Worm (Caenorhabditis elegans) whole organism, L4 larva: Measurements from ENCODE around the gene slc-25A18.1.

Experiments
- F10B5.3 ChIP-seq: sonication (generic microtip); optimal IDR thresholded peaks from 2 replicates; lab custom pipeline; 2016; ENCODE audit warnings: mild to moderate bottlenecking, missing genetic modification characterization, missing compliant biosample characterization
- fkh-10 ChIP-seq: fragments of 150-350 bp; optimal IDR thresholded peaks from 2 replicates; lab custom pipeline; 2014; ENCODE audit warnings: missing biosample characterization, missing genetic modification reagents, missing genetic modification characterization
- fos-1 ChIP-seq: fragments of 150-350 bp; optimal IDR thresholded peaks from 2 replicates; lab custom pipeline; 2014; ENCODE audit warnings: missing biosample characterization, missing genetic modification characterization
- lin-39 ChIP-seq: fragments of 150-350 bp; optimal IDR thresholded peaks from 2 replicates; lab custom pipeline; 2014; ENCODE audit warnings: missing biosample characterization, missing genetic modification reagents, missing genetic modification characterization
- madf-9 ChIP-seq: fragments of 200-800 bp; sonication (Bioruptor generic); conservative IDR thresholded peaks from 2 replicates; pipeline ENCODE4 v1.3.6; 2022; ENCODE audit warnings: missing genetic modification reagents, missing genetic modification characterization, missing compliant biosample characterization
- nhr-237 ChIP-seq: sonication (generic microtip); optimal IDR thresholded peaks from 2 replicates; lab custom pipeline; 2017; ENCODE audit warnings: missing biosample characterization, missing genetic modification characterization
- rbr-2 ChIP-seq: sonication (generic microtip); optimal IDR thresholded peaks from 2 replicates; lab custom pipeline; 2016; ENCODE audit warnings: missing genotype, missing genetic modification characterization, missing compliant biosample characterization
- skn-1 ChIP-seq: fragments of 150-350 bp; optimal IDR thresholded peaks from 2 replicates; lab custom pipeline; 2014; ENCODE audit warnings: missing biosample characterization, missing genetic modification characterization
- unc-130 ChIP-seq: sonication (generic microtip); optimal IDR thresholded peaks from 2 replicates; lab custom pipeline; 2016; ENCODE audit warnings: missing genetic modification reagents, missing genetic modification characterization, missing compliant biosample characterization
- zag-1 ChIP-seq: fragments of 150-350 bp; optimal IDR thresholded peaks from 2 replicates; lab custom pipeline; 2014; ENCODE audit warnings: missing biosample characterization, missing genetic modification characterization
- ztf-7 ChIP-seq: fragments of 150-350 bp; optimal IDR thresholded peaks from 2 replicates; lab custom pipeline; 2014; ENCODE audit warnings: missing biosample characterization, missing genetic modification characterization

DNA sequence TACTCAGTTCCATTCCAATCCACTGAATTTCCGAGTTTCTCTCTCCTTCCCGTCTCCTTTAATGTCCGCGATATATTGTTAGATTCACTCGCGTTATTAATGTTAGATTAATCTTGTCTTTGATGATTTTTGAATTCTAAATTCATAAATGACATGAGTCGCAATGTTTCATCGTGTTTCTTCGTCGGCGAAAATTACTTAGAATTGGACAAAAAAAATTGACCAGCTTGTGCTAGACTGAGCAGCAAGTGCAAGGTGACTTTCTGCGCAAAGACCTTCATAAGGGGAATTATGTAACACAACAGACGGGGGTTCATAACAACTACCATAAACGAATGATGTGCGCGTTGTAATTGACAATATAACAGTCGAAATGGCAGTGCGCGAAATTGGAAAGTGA is 45.3 kb downstream of the slc-25A18.1 start:
- TF ChIP-seq lin-39 (tag; lab: Kevin White, UChicago) (no peak), nhr-237 (no peak), fkh-10 (GFP tag; lab: Kevin White, UChicago) (no peak), F10B5.3 (tag; lab: Kevin White, UChicago) (no peak), fos-1 (tag; lab: Kevin White, UChicago) (no peak), ztf-7 (tag; lab: Kevin White, UChicago) (no peak), unc-130 (GFP tag; lab: Kevin White, UChicago) (no peak), zag-1 (tag; lab: Kevin White, UChicago) (no peak), madf-9 (GFP tag; lab: Robert Waterston, UW) (no peak), rbr-2 (no peak), skn-1 (tag; lab: Kevin White, UChicago) (no peak)
